Worm (Caenorhabditis elegans) whole organism, L1 larva: Measurements from ENCODE around the gene fbxa-144.

ENCODE experiments used
- C04F5.9 ChIP-seq: sonication (generic microtip); optimal IDR thresholded peaks from 2 replicates; lab custom pipeline; 2016; ENCODE audit warnings: missing genetic modification characterization, missing compliant biosample characterization
- C16A3.4 ChIP-seq: fragments of 150-350 bp; optimal IDR thresholded peaks from 2 replicates; lab custom pipeline; 2014; ENCODE audit warnings: missing biosample characterization, missing genetic modification characterization
- C34B4.2 ChIP-seq: sonication (generic microtip); optimal IDR thresholded peaks from 2 replicates; lab custom pipeline; 2017; ENCODE audit warnings: mild to moderate bottlenecking, missing genetic modification characterization, missing compliant biosample characterization
- ama-1 ChIP-seq: fragments of 150-350 bp; optimal IDR thresholded peaks from 2 replicates; lab custom pipeline; 2014
- blmp-1 ChIP-seq: fragments of 150-350 bp; optimal IDR thresholded peaks from 2 replicates; lab custom pipeline; 2014; ENCODE audit warnings: missing biosample characterization, missing genetic modification characterization
- ceh-63 ChIP-seq: fragments of 200-800 bp; sonication (Bioruptor generic); optimal IDR thresholded peaks from 2 replicates; lab custom pipeline; 2018; ENCODE audit warnings: mild to moderate bottlenecking, missing genetic modification characterization, missing compliant biosample characterization
- ceh-8 ChIP-seq: fragments of 200-800 bp; sonication (Bioruptor generic); optimal IDR thresholded peaks from 2 replicates; lab custom pipeline; 2018; ENCODE audit warnings: mild to moderate bottlenecking, missing genetic modification characterization, moderate library complexity, missing compliant biosample characterization
- ceh-82 ChIP-seq, 3 experiments: fragments of 150-350 bp in 1 of 3; sonication (generic microtip) in 2 of 3; optimal IDR thresholded peaks; 2 replicates each; lab custom pipeline; 2014 to 2017; ENCODE audit warnings: missing biosample characterization in 3 of 3, missing genetic modification characterization in 3 of 3
- ceh-88 ChIP-seq: fragments of 200-800 bp; sonication (Bioruptor generic); IDR thresholded peaks from 2 replicates; pipeline ENCODE4 v1.3.6; 2022; ENCODE audit warnings: missing genetic modification characterization, missing compliant biosample characterization
- ces-1 ChIP-seq: fragments of 150-350 bp; optimal IDR thresholded peaks from 2 replicates; lab custom pipeline; 2014; ENCODE audit warnings: missing biosample characterization, missing genetic modification reagents, missing genetic modification characterization
- dsc-1 ChIP-seq: sonication (generic microtip); optimal IDR thresholded peaks from 2 replicates; lab custom pipeline; 2016; ENCODE audit warnings: mild to moderate bottlenecking, missing genetic modification characterization, missing compliant biosample characterization
- efl-3 ChIP-seq: fragments of 200-800 bp; sonication (Bioruptor generic); optimal IDR thresholded peaks from 2 replicates; lab custom pipeline; 2018; ENCODE audit warnings: mild to moderate bottlenecking, missing genetic modification characterization, missing compliant biosample characterization
- egl-13 ChIP-seq: sonication (generic microtip); optimal IDR thresholded peaks from 2 replicates; lab custom pipeline; 2016; ENCODE audit warnings: missing genotype, missing genetic modification reagents, missing genetic modification characterization, missing compliant biosample characterization
- elt-2 ChIP-seq: sonication (generic microtip); optimal IDR thresholded peaks from 2 replicates; lab custom pipeline; 2016; ENCODE audit warnings: missing genetic modification characterization, mild to moderate bottlenecking, inconsistent platforms, missing compliant biosample characterization, missing genetic modification reagents
- fkh-4 ChIP-seq: sonication (generic microtip); optimal IDR thresholded peaks from 2 replicates; lab custom pipeline; 2016; ENCODE audit warnings: missing compliant biosample characterization, missing genetic modification characterization, borderline replicate concordance
- fkh-8 ChIP-seq: sonication (generic microtip); optimal IDR thresholded peaks from 2 replicates; lab custom pipeline; 2016; ENCODE audit warnings: mild to moderate bottlenecking, missing genetic modification characterization, missing compliant biosample characterization
- grh-1 ChIP-seq: fragments of 200-800 bp; sonication (Bioruptor generic); IDR thresholded peaks from 2 replicates; pipeline ENCODE4 v1.3.6; 2022; ENCODE audit warnings: missing genetic modification reagents, missing genetic modification characterization, missing compliant biosample characterization
- hlh-4 ChIP-seq: sonication (generic microtip); optimal IDR thresholded peaks from 2 replicates; lab custom pipeline; 2016; ENCODE audit warnings: mild to moderate bottlenecking, missing genetic modification characterization, missing compliant biosample characterization
- hpl-2 ChIP-seq: fragments of 150-350 bp; optimal IDR thresholded peaks from 2 replicates; lab custom pipeline; 2014; ENCODE audit warnings: missing biosample characterization, missing genetic modification reagents, missing genetic modification characterization
- isw-1 ChIP-seq: fragments of 200-800 bp; sonication (Bioruptor generic); IDR thresholded peaks from 2 replicates; pipeline ENCODE4 v1.3.6; 2022; ENCODE audit warnings: missing genetic modification characterization, missing compliant biosample characterization
- jun-1 ChIP-seq: fragments of 150-350 bp; optimal IDR thresholded peaks from 2 replicates; lab custom pipeline; 2014; ENCODE audit warnings: missing biosample characterization, missing genetic modification reagents, missing genetic modification characterization
- lin-14 ChIP-seq: fragments of 200-800 bp; sonication (Bioruptor generic); optimal IDR thresholded peaks from 2 replicates; lab custom pipeline; 2018; ENCODE audit warnings: mild to moderate bottlenecking, missing genetic modification characterization, moderate library complexity, missing compliant biosample characterization
- lin-15B ChIP-seq: fragments of 150-350 bp; sonication (generic microtip); optimal IDR thresholded peaks from 3 replicates; lab custom pipeline; 2014; ENCODE audit warnings: missing biosample characterization, missing genetic modification characterization
- lin-35 ChIP-seq, 2 experiments: fragments of 150-350 bp; optimal IDR thresholded peaks; 2 replicates each; lab custom pipeline; 2014; ENCODE audit warnings: missing biosample characterization in 2 of 2, missing genetic modification characterization in 2 of 2, missing genetic modification reagents in 2 of 2
- mab-9 ChIP-seq: fragments of 200-800 bp; sonication (Bioruptor generic); IDR thresholded peaks from 2 replicates; pipeline ENCODE4 v1.3.6; 2022; ENCODE audit warnings: missing genetic modification reagents, missing genetic modification characterization, missing compliant biosample characterization
- mep-1 ChIP-seq: fragments of 150-350 bp; optimal IDR thresholded peaks from 2 replicates; lab custom pipeline; 2014; ENCODE audit warnings: missing biosample characterization, missing genetic modification characterization
- nhr-19 ChIP-seq: fragments of 200-800 bp; sonication (Bioruptor generic); conservative IDR thresholded peaks from 2 replicates; pipeline ENCODE4 v1.3.6; 2022; ENCODE audit warnings: missing genetic modification characterization, missing compliant biosample characterization
- nhr-76 ChIP-seq: sonication (generic microtip); optimal IDR thresholded peaks from 2 replicates; lab custom pipeline; 2017; ENCODE audit warnings: missing biosample characterization, missing genetic modification characterization
- nhr-85 ChIP-seq: sonication (generic microtip); peaks from one replicate; lab custom pipeline; 2016; ENCODE audit warnings: missing genetic modification characterization, inconsistent platforms, missing compliant biosample characterization
- pqm-1 ChIP-seq: sonication (generic microtip); optimal IDR thresholded peaks from 3 replicates; lab custom pipeline; 2017; ENCODE audit warnings: missing biosample characterization, missing genetic modification characterization
- sox-4 ChIP-seq: sonication (generic microtip); optimal IDR thresholded peaks from 2 replicates; lab custom pipeline; 2016; ENCODE audit warnings: missing genetic modification characterization, missing compliant biosample characterization
- tbx-2 ChIP-seq: sonication (generic microtip); optimal IDR thresholded peaks from 2 replicates; lab custom pipeline; 2016; ENCODE audit warnings: missing genetic modification characterization, missing compliant biosample characterization
- tlp-1 ChIP-seq: fragments of 150-350 bp; optimal IDR thresholded peaks from 2 replicates; lab custom pipeline; 2014; ENCODE audit warnings: missing biosample characterization, missing genetic modification characterization
- unc-62 ChIP-seq: fragments of 150-350 bp; optimal IDR thresholded peaks from 2 replicates; lab custom pipeline; 2014; ENCODE audit warnings: missing biosample characterization, missing genetic modification reagents, missing genetic modification characterization
- unc-86 ChIP-seq: sonication (generic microtip); optimal IDR thresholded peaks from 2 replicates; lab custom pipeline; 2016; ENCODE audit warnings: missing genetic modification characterization, missing compliant biosample characterization
- vab-15 ChIP-seq: sonication (generic microtip); optimal IDR thresholded peaks from 2 replicates; lab custom pipeline; 2017; ENCODE audit warnings: missing genotype, mild to moderate bottlenecking, missing genetic modification characterization, missing compliant biosample characterization
- zip-4 ChIP-seq: fragments of 200-800 bp; sonication (Bioruptor generic); optimal IDR thresholded peaks from 2 replicates; lab custom pipeline; 2018; ENCODE audit warnings: mild to moderate bottlenecking, missing genetic modification characterization, moderate library complexity, missing compliant biosample characterization
- ztf-4 ChIP-seq: fragments of 150-350 bp; optimal IDR thresholded peaks from 2 replicates; lab custom pipeline; 2014; ENCODE audit warnings: missing biosample characterization, missing genetic modification characterization

Gene fbxa-144

ce11 chrV:16175227-16175626 is 42.6 kb upstream of the fbxa-144 start:
- TF ChIP-seq elt-2 (tag; lab: Kevin White, UChicago): peak; percentile 79
- no peak for TF ChIP-seq zip-4 (GFP tag; lab: Kevin White, UChicago)
- TF ChIP-seq ces-1 (GFP tag; lab: Kevin White, UChicago): no peak
- TF ChIP-seq pqm-1 (tag; lab: Kevin White, UChicago): peak; percentile 74
- no peak for TF ChIP-seq ceh-88
- TF ChIP-seq, all 84 proteins: peak for 2

- TF ChIP-seq isw-1 (GFP tag; lab: Robert Waterston, UW) (no peak), C04F5.9 (tag; lab: Kevin White, UChicago) (no peak), nhr-76 (tag; lab: Kevin White, UChicago) (no peak), pqm-1 (tag; lab: Kevin White, UChicago) (peak; percentile 16), ztf-4 (tag; lab: Kevin White, UChicago) (no peak), elt-2 (tag; lab: Kevin White, UChicago) (peak; percentile 57), jun-1 (no peak), tlp-1 (no peak), nhr-85 (tag; lab: Kevin White, UChicago) (peak; percentile 14), vab-15 (no peak)
- TF ChIP-seq, all 84 proteins: peak for 3
Measured at ce11 chrV:16174109-16174508, 41.5 kb upstream of the fbxa-144 start.

- TF ChIP-seq elt-2 (tag; lab: Kevin White, UChicago) (no peak), fkh-8 (tag; lab: Kevin White, UChicago) (peak; percentile 18)
Measured at ce11 chrV:16171721-16172120, 39.1 kb upstream of the fbxa-144 start, which contains the start of gene K05D4.9. TSS of gene K05D4.9 (minus strand) at chrV:16171821.

- TF ChIP-seq hpl-2: no peak
- no peak for TF ChIP-seq lin-14 (GFP tag; lab: Kevin White, UChicago)
- peak; percentile 65 for TF ChIP-seq hlh-4 (tag; lab: Kevin White, UChicago)
Measured at ce11 chrV:16169026-16169425, 36.4 kb upstream of the fbxa-144 start, which contains the start of gene str-111. TSS of gene str-111 (minus strand) at chrV:16169126.

ce11 chrV:16165936-16166335 is 33.3 kb upstream of the fbxa-144 start, which contains the start of gene str-108:
TSS of gene str-108 (plus strand) at chrV:16166236.
- no peak for TF ChIP-seq ceh-88
- TF ChIP-seq mab-9 (GFP tag; lab: Robert Waterston, UW): no peak
- TF ChIP-seq fkh-8 (tag; lab: Kevin White, UChicago): no peak
- no peak for TF ChIP-seq nhr-19
- no peak for TF ChIP-seq tbx-2 (tag; lab: Kevin White, UChicago)
- no peak for TF ChIP-seq blmp-1 (tag; lab: Kevin White, UChicago)
- TF ChIP-seq ama-1 (lab: Kevin White, UChicago): no peak
- no peak for TF ChIP-seq grh-1 (GFP tag; lab: Robert Waterston, UW)
- no peak for TF ChIP-seq lin-35 (GFP tag; optimal IDR thresholded peaks at IDR 0.05; lab: Kevin White, UChicago)
- no peak for TF ChIP-seq unc-62 (GFP tag; lab: Kevin White, UChicago)

- TF ChIP-seq lin-35 (GFP tag; optimal IDR thresholded peaks at IDR 0.05; lab: Kevin White, UChicago): no peak
- no peak for TF ChIP-seq unc-62 (GFP tag; lab: Kevin White, UChicago)
- no peak for TF ChIP-seq hpl-2
- no peak for TF ChIP-seq grh-1 (GFP tag; lab: Robert Waterston, UW)
- no peak for TF ChIP-seq hlh-4 (tag; lab: Kevin White, UChicago)
- no peak for TF ChIP-seq lin-15B
- TF ChIP-seq ceh-82 (tag; optimal IDR thresholded peaks at IDR 0.05; lab: Kevin White, UChicago): no peak
- TF ChIP-seq sox-4: no peak
- no peak for TF ChIP-seq jun-1
- TF ChIP-seq unc-86 (tag; lab: Kevin White, UChicago): no peak
- TF ChIP-seq ceh-8 (GFP tag; lab: Kevin White, UChicago): no peak
- no peak for TF ChIP-seq mep-1
- TF ChIP-seq ceh-88: no peak
- TF ChIP-seq egl-13 (tag; lab: Kevin White, UChicago): no peak
- no peak for TF ChIP-seq C16A3.4
- TF ChIP-seq fkh-4 (tag; lab: Kevin White, UChicago): no peak
- no peak for TF ChIP-seq dsc-1 (tag; lab: Kevin White, UChicago)
- no peak for TF ChIP-seq ceh-63
- TF ChIP-seq efl-3 (GFP tag; lab: Kevin White, UChicago): no peak
- TF ChIP-seq C34B4.2 (tag; lab: Kevin White, UChicago): no peak
Measured at ce11 chrV:16163719-16164118, 31.1 kb upstream of the fbxa-144 start, which contains the start of gene F10A3.12. TSS of gene F10A3.12 (plus strand) at chrV:16164019.
